Worm (Caenorhabditis elegans) whole organism, L2 larva: ENCODE measurements around the gene srw-89.

Experiments
- aly-2 ChIP-seq: fragments of 150-350 bp; optimal IDR thresholded peaks from 2 replicates; lab custom pipeline; 2014; ENCODE audit warnings: missing biosample characterization, missing genetic modification characterization
- egl-27 ChIP-seq: sonication (generic microtip); optimal IDR thresholded peaks from 3 replicates; lab custom pipeline; 2017; ENCODE audit warnings: missing biosample characterization, missing genetic modification reagents, missing genetic modification characterization
- fos-1 ChIP-seq: fragments of 150-350 bp; optimal IDR thresholded peaks from 2 replicates; lab custom pipeline; 2014; ENCODE audit warnings: missing biosample characterization, missing genetic modification characterization
- nhr-237 ChIP-seq: fragments of 150-350 bp; optimal IDR thresholded peaks from 2 replicates; lab custom pipeline; 2014; ENCODE audit warnings: missing biosample characterization, missing genetic modification characterization
- sma-3 ChIP-seq: sonication (generic microtip); optimal IDR thresholded peaks from 2 replicates; lab custom pipeline; 2016; ENCODE audit warnings: missing genetic modification reagents, missing genetic modification characterization, missing compliant biosample characterization
- unc-39 ChIP-seq: fragments of 150-350 bp; optimal IDR thresholded peaks from 2 replicates; lab custom pipeline; 2014; ENCODE audit warnings: missing biosample characterization, missing genetic modification characterization
- unc-55 ChIP-seq: fragments of 150-350 bp; sonication (generic microtip); optimal IDR thresholded peaks from 3 replicates; lab custom pipeline; 2014; ENCODE audit warnings: missing biosample characterization, missing genetic modification reagents, missing genetic modification characterization

DNA sequence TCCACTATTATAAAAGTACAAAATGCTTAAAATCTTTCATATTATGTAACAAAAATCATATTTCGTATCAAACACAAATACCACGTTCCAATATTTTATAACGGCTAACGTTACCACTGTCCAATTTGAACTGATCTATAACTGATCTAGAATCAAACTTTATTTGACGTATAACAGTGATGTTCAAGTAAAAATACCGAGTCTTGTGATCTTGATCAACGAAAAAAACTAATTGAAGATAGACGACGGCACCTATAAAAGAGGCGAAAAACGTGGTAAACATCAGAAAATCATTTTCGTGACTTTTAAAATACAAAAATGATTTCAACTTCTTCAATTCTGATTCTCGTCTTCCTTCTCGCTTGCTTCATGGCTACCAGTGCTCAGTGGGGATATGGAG is 29.3 kb upstream of the srw-89 start, which contains the start of gene nlp-28:
- TF ChIP-seq fos-1 (tag; lab: Kevin White, UChicago), result no peak
- TF ChIP-seq nhr-237 (tag; lab: Kevin White, UChicago), result no peak
- TF ChIP-seq egl-27 (tag; lab: Kevin White, UChicago), result no peak
- TF ChIP-seq sma-3 (GFP tag; lab: Kevin White, UChicago), result no peak
- TF ChIP-seq unc-39, result no peak
- TF ChIP-seq aly-2, result no peak
- no peak for TF ChIP-seq unc-55 (GFP tag; lab: Kevin White, UChicago)
